Worm (Caenorhabditis elegans) whole organism, L2 larva: ENCODE measurements around the gene nspb-10.

ENCODE experiments used
- ceh-82 ChIP-seq: fragments of 150-350 bp; optimal IDR thresholded peaks from 2 replicates; lab custom pipeline; 2014; ENCODE audit warnings: missing biosample characterization, missing genetic modification characterization
- egl-27 ChIP-seq: sonication (generic microtip); optimal IDR thresholded peaks from 3 replicates; lab custom pipeline; 2017; ENCODE audit warnings: missing biosample characterization, missing genetic modification reagents, missing genetic modification characterization
- gmeb-1 ChIP-seq: fragments of 150-350 bp; optimal IDR thresholded peaks from 2 replicates; lab custom pipeline; 2014; ENCODE audit warnings: missing biosample characterization, missing genetic modification characterization
- lin-11 ChIP-seq: fragments of 150-350 bp; sonication (generic microtip); optimal IDR thresholded peaks from 2 replicates; lab custom pipeline; 2014; ENCODE audit warnings: missing biosample characterization, missing genetic modification characterization, inconsistent platforms, mixed read lengths
- lin-13 ChIP-seq: fragments of 150-350 bp; optimal IDR thresholded peaks from 2 replicates; lab custom pipeline; 2014; ENCODE audit warnings: missing biosample characterization, missing genetic modification reagents, missing genetic modification characterization
- mdl-1 ChIP-seq, 2 experiments: fragments of 150-350 bp in 1 of 2; sonication (generic microtip) in 1 of 2; optimal IDR thresholded peaks; 2 replicates each; lab custom pipeline; 2017; ENCODE audit warnings: missing biosample characterization in 2 of 2, missing genetic modification characterization in 2 of 2
- nhr-11 ChIP-seq: fragments of 150-350 bp; optimal IDR thresholded peaks from 2 replicates; lab custom pipeline; 2014; ENCODE audit warnings: missing biosample characterization, missing genetic modification characterization
- nhr-23 ChIP-seq: fragments of 150-350 bp; optimal IDR thresholded peaks from 2 replicates; lab custom pipeline; 2014; ENCODE audit warnings: missing biosample characterization, missing genetic modification reagents, missing genetic modification characterization
- nhr-237 ChIP-seq: fragments of 150-350 bp; optimal IDR thresholded peaks from 2 replicates; lab custom pipeline; 2014; ENCODE audit warnings: missing biosample characterization, missing genetic modification characterization
- snpc-4 ChIP-seq: fragments of 150-350 bp; optimal IDR thresholded peaks from 2 replicates; lab custom pipeline; 2014; ENCODE audit warnings: missing biosample characterization, missing genetic modification characterization
- ztf-11 ChIP-seq: sonication (generic microtip); optimal IDR thresholded peaks from 2 replicates; lab custom pipeline; 2017; ENCODE audit warnings: missing biosample characterization, missing genetic modification characterization

ce11 chrII:14578716-14579115, 9.3 kb downstream of the nspb-10 start, which contains the start of gene C01G12.9:
- TF ChIP-seq mdl-1 (tag; optimal IDR thresholded peaks at IDR 0.05; lab: Kevin White, UChicago): no peak
- no peak for TF ChIP-seq ztf-11 (tag; lab: Kevin White, UChicago)
- TF ChIP-seq nhr-237 (tag; lab: Kevin White, UChicago): no peak
- no peak for TF ChIP-seq snpc-4 (tag; lab: Kevin White, UChicago)
- no peak for TF ChIP-seq lin-13 (GFP tag; lab: Kevin White, UChicago)
- TF ChIP-seq egl-27 (tag; lab: Kevin White, UChicago): no peak
- no peak for TF ChIP-seq ceh-82 (tag; lab: Kevin White, UChicago)
- no peak for TF ChIP-seq nhr-11 (tag; lab: Kevin White, UChicago)
- TF ChIP-seq lin-11: no peak
- TF ChIP-seq gmeb-1 (tag; lab: Kevin White, UChicago): no peak
- no peak for TF ChIP-seq nhr-23 (tag; lab: Kevin White, UChicago)
